Fruit fly (Drosophila melanogaster) whole organism, embryonic: Measurements from ENCODE around the gene Eip63F-1.
A peak's percentile ranks its signal among the peaks of the same experiment; 100 is the strongest.

Source experiments
- Aef1 ChIP-seq: fragments of 200-800 bp; sonication (Bioruptor generic); IDR thresholded peaks from 3 replicates; pipeline ENCODE4 v1.3.6; 2022; ENCODE audit warnings: missing biosample characterization, missing genetic modification characterization
- Antp ChIP-seq: fragments of 200-800 bp; sonication (Bioruptor generic); optimal IDR thresholded peaks from 3 replicates; lab custom pipeline; 2016; ENCODE audit warnings: missing biosample characterization, missing genetic modification characterization
- Asciz ChIP-seq: fragments of 200-800 bp; sonication (Bioruptor generic); optimal IDR thresholded peaks from 2 replicates; lab custom pipeline; 2017; ENCODE audit warnings: missing biosample characterization, mild to moderate bottlenecking, missing genetic modification characterization, missing genetic modification reagents
- CG1024 ChIP-seq: fragments of 200-800 bp; sonication (Bioruptor generic); IDR thresholded peaks from 2 replicates; pipeline ENCODE4 v1.3.6; 2022; ENCODE audit warnings: missing biosample characterization, missing genetic modification characterization
- CG12219 ChIP-seq: fragments of 200-800 bp; sonication (Bioruptor generic); optimal IDR thresholded peaks from 3 replicates; lab custom pipeline; 2018; ENCODE audit warnings: missing biosample characterization, mild to moderate bottlenecking, missing genetic modification characterization
- CG12659 ChIP-seq: fragments of 200-800 bp; sonication (Bioruptor generic); optimal IDR thresholded peaks from 3 replicates; lab custom pipeline; 2017; ENCODE audit warnings: mild to moderate bottlenecking, missing biosample characterization, missing genetic modification reagents, missing genetic modification characterization
- CG16815 ChIP-seq: fragments of 200-800 bp; sonication (Bioruptor generic); optimal IDR thresholded peaks from 3 replicates; lab custom pipeline; 2017; ENCODE audit warnings: missing biosample characterization, mild to moderate bottlenecking, missing genetic modification characterization
- CG17912 ChIP-seq: fragments of 200-800 bp; sonication (Bioruptor generic); optimal IDR thresholded peaks from 2 replicates; lab custom pipeline; 2018; ENCODE audit warnings: missing biosample characterization, mild to moderate bottlenecking, missing genetic modification characterization
- CG2129 ChIP-seq: fragments of 200-800 bp; sonication (Bioruptor generic); IDR thresholded peaks from 2 replicates; pipeline ENCODE4 v1.3.6; 2022; ENCODE audit warnings: missing biosample characterization, missing genetic modification characterization; ENCODE audit not compliant: partially characterized antibody
- CG34224 ChIP-seq: fragments of 200-800 bp; sonication (Bioruptor generic); IDR thresholded peaks from 3 replicates; pipeline ENCODE4 v1.3.6; 2022; ENCODE audit warnings: missing biosample characterization, missing genetic modification characterization; ENCODE audit not compliant: partially characterized antibody
- CG34422 ChIP-seq: fragments of 200-800 bp; sonication (Bioruptor generic); IDR thresholded peaks from 3 replicates; pipeline ENCODE4 v1.3.6; 2022; ENCODE audit warnings: missing biosample characterization, missing genetic modification characterization
- CG4282 ChIP-seq: fragments of 200-800 bp; sonication (Bioruptor generic); optimal IDR thresholded peaks from 2 replicates; lab custom pipeline; 2016; ENCODE audit warnings: missing biosample characterization, missing genetic modification characterization
- CG7556 ChIP-seq: fragments of 200-800 bp; sonication (Bioruptor generic); optimal IDR thresholded peaks from 2 replicates; lab custom pipeline; 2017; ENCODE audit warnings: missing biosample characterization, mild to moderate bottlenecking, missing genetic modification characterization
- CG8281 ChIP-seq: fragments of 200-800 bp; sonication (Bioruptor generic); optimal IDR thresholded peaks from 2 replicates; lab custom pipeline; 2018; ENCODE audit warnings: missing biosample characterization, mild to moderate bottlenecking, missing genetic modification characterization, moderate library complexity
- CG8388 ChIP-seq: fragments of 200-800 bp; sonication (Bioruptor generic); optimal IDR thresholded peaks from 2 replicates; lab custom pipeline; 2019; ENCODE audit warnings: missing biosample characterization, mild to moderate bottlenecking, missing genetic modification characterization, moderate library complexity
- CG9727 ChIP-seq: fragments of 200-800 bp; sonication (Bioruptor generic); optimal IDR thresholded peaks from 3 replicates; lab custom pipeline; 2017; ENCODE audit warnings: missing biosample characterization, mild to moderate bottlenecking, missing genetic modification characterization
- CG9817 ChIP-seq: fragments of 200-800 bp; sonication (Bioruptor generic); optimal IDR thresholded peaks from 2 replicates; lab custom pipeline; 2018; ENCODE audit warnings: missing biosample characterization, mild to moderate bottlenecking, missing genetic modification characterization, moderate library complexity
- D19A ChIP-seq: fragments of 200-800 bp; optimal IDR thresholded peaks from 3 replicates; lab custom pipeline; 2019; ENCODE audit warnings: missing biosample characterization, mild to moderate bottlenecking, missing genetic modification characterization, moderate library complexity
- Dip2 ChIP-seq: fragments of 200-800 bp; sonication (Bioruptor generic); IDR thresholded peaks from 2 replicates; pipeline ENCODE4 v1.3.6; 2022; ENCODE audit warnings: missing biosample characterization, missing genetic modification characterization
- Ets65A ChIP-seq: fragments of 200-800 bp; sonication (Bioruptor generic); peaks from one replicate; lab custom pipeline; 2016; ENCODE audit warnings: missing biosample characterization, missing genetic modification characterization
- GATAe ChIP-seq: fragments of 200-800 bp; sonication (Bioruptor generic); conservative IDR thresholded peaks from 2 replicates; pipeline ENCODE4 v1.3.6; 2022; ENCODE audit warnings: missing biosample characterization, missing genetic modification characterization
- Gug ChIP-seq: fragments of 200-800 bp; sonication (Bioruptor generic); IDR thresholded peaks from 4 replicates; pipeline ENCODE4 v1.3.6; 2022; ENCODE audit warnings: missing biosample characterization, missing genetic modification characterization
- Hr3 ChIP-seq: fragments of 200-800 bp; sonication (Bioruptor generic); optimal IDR thresholded peaks from 3 replicates; lab custom pipeline; 2016; ENCODE audit warnings: missing biosample characterization, missing genetic modification characterization
- Hr39 ChIP-seq: fragments of >200 bp; optimal IDR thresholded peaks from 2 replicates; lab custom pipeline; 2017
- Oli ChIP-seq: fragments of 200-800 bp; sonication (Bioruptor generic); optimal IDR thresholded peaks from 2 replicates; lab custom pipeline; 2018; ENCODE audit warnings: missing biosample characterization, mild to moderate bottlenecking, missing genetic modification characterization, moderate library complexity
- Opbp ChIP-seq: fragments of 200-800 bp; sonication (Bioruptor generic); IDR thresholded peaks from 3 replicates; pipeline ENCODE4 v1.3.6; 2022; ENCODE audit warnings: missing biosample characterization, missing genetic modification characterization; ENCODE audit not compliant: partially characterized antibody
- Pdp1 ChIP-seq, 2 experiments: fragments of 200-800 bp; sonication (Bioruptor generic); optimal IDR thresholded peaks; 3 replicates each; lab custom pipeline; 2016; ENCODE audit warnings: missing biosample characterization in 2 of 2, missing genetic modification characterization in 2 of 2, mild to moderate bottlenecking in 1 of 2, moderate library complexity in 1 of 2
- Rx ChIP-seq: fragments of 200-800 bp; sonication (Bioruptor generic); IDR thresholded peaks from 2 replicates; pipeline ENCODE4 v1.3.6; 2022; ENCODE audit warnings: missing biosample characterization, missing genetic modification characterization
- Side ChIP-seq: fragments of 200-800 bp; sonication (Bioruptor generic); optimal IDR thresholded peaks from 2 replicates; lab custom pipeline; 2016; ENCODE audit warnings: missing biosample characterization, missing genetic modification characterization
- ara ChIP-seq: fragments of 200-800 bp; sonication (Bioruptor generic); IDR thresholded peaks from 2 replicates; pipeline ENCODE4 v1.3.6; 2022; ENCODE audit warnings: missing biosample characterization, missing genetic modification characterization
- btn ChIP-seq: fragments of 200-800 bp; sonication (Bioruptor generic); optimal IDR thresholded peaks from 2 replicates; lab custom pipeline; 2016; ENCODE audit warnings: missing biosample characterization, missing genetic modification characterization
- chif ChIP-seq, 2 experiments: fragments of 200-800 bp; sonication (Bioruptor generic); optimal IDR thresholded peaks; 3 replicates each; lab custom pipeline; 2016; ENCODE audit warnings: missing biosample characterization in 2 of 2, missing genetic modification characterization in 2 of 2
- dimm ChIP-seq: fragments of 200-800 bp; sonication (Bioruptor generic); IDR thresholded peaks from 2 replicates; pipeline ENCODE4 v1.3.6; 2022; ENCODE audit warnings: missing biosample characterization, missing genetic modification characterization
- esg ChIP-seq: fragments of 200-800 bp; sonication (Bioruptor generic); conservative IDR thresholded peaks from 2 replicates; pipeline ENCODE4 v1.3.6; 2022; ENCODE audit warnings: missing biosample characterization, missing genetic modification characterization
- eve ChIP-seq, 2 experiments: fragments of >200 bp; optimal IDR thresholded peaks; 2 replicates each; lab custom pipeline; 2017; ENCODE audit warnings: missing biosample characterization in 2 of 2, missing genetic modification characterization in 2 of 2
- eyg ChIP-seq: fragments of 200-800 bp; sonication (Bioruptor generic); optimal IDR thresholded peaks from 3 replicates; lab custom pipeline; 2016; ENCODE audit warnings: missing biosample characterization, missing genetic modification characterization
- fd3F ChIP-seq: fragments of 200-800 bp; sonication (Bioruptor generic); optimal IDR thresholded peaks from 2 replicates; lab custom pipeline; 2018; ENCODE audit warnings: missing biosample characterization, mild to moderate bottlenecking, missing genetic modification characterization, moderate library complexity
- gro ChIP-seq: fragments of 200-800 bp; sonication (Bioruptor generic); optimal IDR thresholded peaks from 2 replicates; lab custom pipeline; 2016; ENCODE audit warnings: missing biosample characterization, missing genetic modification characterization
- gsb-n ChIP-seq: fragments of 200-800 bp; sonication (Bioruptor generic); optimal IDR thresholded peaks from 3 replicates; lab custom pipeline; 2018; ENCODE audit warnings: missing biosample characterization, mild to moderate bottlenecking, missing genetic modification characterization
- hth ChIP-seq: fragments of >200 bp; optimal IDR thresholded peaks from 2 replicates; lab custom pipeline; 2017; ENCODE audit warnings: inconsistent platforms
- kay ChIP-seq: fragments of 200-800 bp; sonication (Bioruptor generic); optimal IDR thresholded peaks from 2 replicates; lab custom pipeline; 2016; ENCODE audit warnings: missing biosample characterization, missing genetic modification characterization
- lola ChIP-seq, 3 experiments: fragments of >200 bp in 2 of 3; fragments of 200-800 bp in 1 of 3; sonication (Bioruptor generic) in 1 of 3; optimal IDR thresholded peaks; 2 replicates each; lab custom pipeline; 2017 to 2019; ENCODE audit warnings: missing biosample characterization in 3 of 3, missing genetic modification characterization in 3 of 3, mild to moderate bottlenecking in 1 of 3, moderate library complexity in 1 of 3
- mld ChIP-seq: fragments of 200-800 bp; sonication (Bioruptor generic); IDR thresholded peaks from 3 replicates; pipeline ENCODE4 v1.3.6; 2022; ENCODE audit warnings: missing biosample characterization, missing genetic modification characterization; ENCODE audit not compliant: partially characterized antibody
- otp ChIP-seq: fragments of 200-800 bp; sonication (Bioruptor generic); IDR thresholded peaks from 3 replicates; pipeline ENCODE4, ENCODE4 v1.3.6; 2022; ENCODE audit warnings: missing biosample characterization, missing genetic modification characterization
- pho ChIP-seq: fragments of 200-800 bp; sonication (Bioruptor generic); optimal IDR thresholded peaks from 2 replicates; lab custom pipeline; 2016; ENCODE audit warnings: missing biosample characterization, missing genetic modification characterization
- pros ChIP-seq: fragments of 200-800 bp; sonication (Bioruptor generic); optimal IDR thresholded peaks from 3 replicates; lab custom pipeline; 2019; ENCODE audit warnings: missing biosample characterization, mild to moderate bottlenecking, missing genetic modification characterization, moderate library complexity
- run ChIP-seq: fragments of 200-800 bp; sonication (Bioruptor generic); optimal IDR thresholded peaks from 3 replicates; lab custom pipeline; 2018; ENCODE audit warnings: missing biosample characterization, mild to moderate bottlenecking, missing genetic modification characterization
- sob ChIP-seq: fragments of 200-800 bp; sonication (Bioruptor generic); IDR thresholded peaks from 2 replicates; pipeline ENCODE4 v1.3.6; 2022; ENCODE audit warnings: missing biosample characterization, missing genetic modification characterization
- sug ChIP-seq: fragments of 200-800 bp; optimal IDR thresholded peaks from 2 replicates; lab custom pipeline; 2019; ENCODE audit warnings: missing biosample characterization, mild to moderate bottlenecking, missing genetic modification characterization, moderate library complexity
- tio ChIP-seq: fragments of 200-800 bp; sonication (Bioruptor generic); optimal IDR thresholded peaks from 2 replicates; lab custom pipeline; 2017; ENCODE audit warnings: missing biosample characterization, missing genetic modification characterization, inconsistent platforms
- zen2 ChIP-seq: fragments of 200-800 bp; sonication (Bioruptor generic); IDR thresholded peaks from 3 replicates; pipeline ENCODE4 v1.3.6; 2022; ENCODE audit warnings: missing biosample characterization, missing genetic modification characterization; ENCODE audit not compliant: partially characterized antibody

The Eip63F-1 gene

DNA sequence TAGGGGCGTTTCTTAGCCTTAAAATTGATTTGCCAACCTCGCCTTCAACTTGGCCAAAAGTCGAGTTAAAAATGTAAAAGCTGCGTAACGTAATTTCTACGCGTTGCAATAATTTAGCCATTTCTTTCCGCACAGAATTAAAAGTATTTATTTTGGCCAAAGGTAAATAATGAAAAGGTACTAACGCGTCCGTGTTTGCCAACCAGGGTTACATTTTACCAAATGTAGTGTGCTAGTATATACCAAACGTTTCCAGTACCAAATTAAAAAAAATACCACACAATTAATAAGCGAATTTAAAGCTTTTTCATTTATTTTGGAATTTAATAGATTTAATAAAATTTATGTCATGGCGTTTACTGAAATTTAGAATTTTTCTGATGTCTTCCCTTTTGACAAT is 36.4 kb downstream of the Eip63F-1 start, which contains the start of gene Ccz1 (continued):
- peak; percentile 82 for TF ChIP-seq pho (GFP tag; lab: Kevin White, UChicago)
- TF ChIP-seq fd3F = peak; percentile 58
- no peak for TF ChIP-seq CG2129 (GFP tag; lab: Robert Waterston, UW)
- TF ChIP-seq Pdp1 (GFP tag; optimal IDR thresholded peaks at IDR 0.05; lab: Kevin White, UChicago) = peak; percentile 36 to 76
- peak; percentile 21 for TF ChIP-seq CG4282 (GFP tag; lab: Kevin White, UChicago)
- TF ChIP-seq Dip2 (GFP tag; lab: Robert Waterston, UW) = no peak
- TF ChIP-seq mld = no peak
- no peak for TF ChIP-seq zen2 (GFP tag; lab: Robert Waterston, UW)
- no peak for TF ChIP-seq GATAe (GFP tag; lab: Robert Waterston, UW)
- peak; percentile 52 for TF ChIP-seq sug (tag; lab: Kevin White, UChicago)
- peak; percentile 42 for TF ChIP-seq btn (GFP tag; lab: Kevin White, UChicago)
- TF ChIP-seq CG34224 (GFP tag; lab: Robert Waterston, UW) = no peak
- TF ChIP-seq esg = no peak
- TF ChIP-seq CG12659 (GFP tag; lab: Kevin White, UChicago) = peak; percentile 93
- no peak for TF ChIP-seq dimm (GFP tag; lab: Robert Waterston, UW)
- TF ChIP-seq hth (lab: Kevin White, UChicago) = no peak
- TF ChIP-seq CG12219 = no peak
- TF ChIP-seq CG9817 (tag; lab: Kevin White, UChicago) = peak; percentile 52
- TF ChIP-seq pros (GFP tag; lab: Kevin White, UChicago) = no peak
- TF ChIP-seq CG8281 (tag; lab: Kevin White, UChicago) = peak; percentile 18
- no peak for TF ChIP-seq sob (GFP tag; lab: Robert Waterston, UW)
- TF ChIP-seq ara (GFP tag; lab: Robert Waterston, UW) = no peak
- peak; percentile 57 for TF ChIP-seq Side (GFP tag; lab: Kevin White, UChicago)
- peak; percentile 90 for TF ChIP-seq CG17912 (GFP tag; lab: Kevin White, UChicago)
- no peak for TF ChIP-seq CG34422 (GFP tag; lab: Robert Waterston, UW)
- TF ChIP-seq Aef1 = no peak
- no peak for TF ChIP-seq D19A (tag; lab: Kevin White, UChicago)
- peak; percentile 68 for TF ChIP-seq Asciz (GFP tag; lab: Kevin White, UChicago)
- peak; percentile 57 for TF ChIP-seq gro (GFP tag; lab: Kevin White, UChicago)
- no peak for TF ChIP-seq Rx (GFP tag; lab: Robert Waterston, UW)
- no peak for TF ChIP-seq eve (GFP tag; optimal IDR thresholded peaks at IDR 0.05; lab: Kevin White, UChicago)
- TF ChIP-seq kay (GFP tag; lab: Kevin White, UChicago) = peak; percentile 76
- TF ChIP-seq CG7556 = peak; percentile 44
- no peak for TF ChIP-seq Opbp (GFP tag; lab: Robert Waterston, UW)
- TF ChIP-seq otp (GFP tag; lab: Robert Waterston, UW) = no peak
- peak; percentile 71 to 73 for TF ChIP-seq chif (GFP tag; optimal IDR thresholded peaks at IDR 0.05; lab: Kevin White, UChicago)
- TF ChIP-seq CG8388 (GFP tag; lab: Kevin White, UChicago) = peak; percentile 13
- peak; percentile 84 for TF ChIP-seq Ets65A (GFP tag; lab: Kevin White, UChicago)
- peak; percentile 61 for TF ChIP-seq Antp (GFP tag; lab: Kevin White, UChicago)
- no peak for TF ChIP-seq Hr39 (lab: Kevin White, UChicago)
- peak; percentile 81 for TF ChIP-seq tio (GFP tag; lab: Kevin White, UChicago)
- no peak for TF ChIP-seq CG1024
- TF ChIP-seq eyg (GFP tag; lab: Kevin White, UChicago) = peak; percentile 69
- TF ChIP-seq run (tag; lab: Kevin White, UChicago) = no peak
- peak; percentile 57 for TF ChIP-seq Hr3
- TF ChIP-seq lola (GFP tag; optimal IDR thresholded peaks at IDR 0.05; lab: Kevin White, UChicago) = peak in 1 of 3 experiments; percentile 50
- peak; percentile 5 for TF ChIP-seq CG16815 (GFP tag; lab: Kevin White, UChicago)
- TF ChIP-seq Oli = no peak
- peak; percentile 71 for TF ChIP-seq CG9727 (GFP tag; lab: Kevin White, UChicago)
- peak; percentile 66 for TF ChIP-seq gsb-n (tag; lab: Kevin White, UChicago)
- TF ChIP-seq Gug (GFP tag; lab: Robert Waterston, UW) = peak; percentile 28; the same call in 1 of the 4 replicates
